Worm (Caenorhabditis elegans) whole organism, L4/young adult: ENCODE measurements around the gene F09A5.2.

ENCODE experiments used
- W03F9.2 ChIP-seq: fragments of 150-350 bp; optimal IDR thresholded peaks from 2 replicates; lab custom pipeline; 2014; ENCODE audit warnings: missing biosample characterization, missing genetic modification characterization
- dao-5 ChIP-seq: sonication (generic microtip); optimal IDR thresholded peaks from 2 replicates; lab custom pipeline; 2016; ENCODE audit warnings: missing genotype, missing genetic modification characterization, moderate library complexity, missing compliant biosample characterization
- him-1 ChIP-seq: sonication (generic microtip); optimal IDR thresholded peaks from 2 replicates; lab custom pipeline; 2016; ENCODE audit warnings: missing genotype, missing genetic modification reagents, missing genetic modification characterization, missing compliant biosample characterization

F09A5.2 gene

ce11 chrX:13134807-13135206 lies at the start of gene F09A5.2:
F09A5.2 (plus strand) TSS chrX:13135107.
- no peak for TF ChIP-seq W03F9.2 (tag; lab: Kevin White, UChicago)
- no peak for TF ChIP-seq him-1 (tag; lab: Kevin White, UChicago)
- no peak for TF ChIP-seq dao-5 (tag; lab: Kevin White, UChicago)

DNA sequence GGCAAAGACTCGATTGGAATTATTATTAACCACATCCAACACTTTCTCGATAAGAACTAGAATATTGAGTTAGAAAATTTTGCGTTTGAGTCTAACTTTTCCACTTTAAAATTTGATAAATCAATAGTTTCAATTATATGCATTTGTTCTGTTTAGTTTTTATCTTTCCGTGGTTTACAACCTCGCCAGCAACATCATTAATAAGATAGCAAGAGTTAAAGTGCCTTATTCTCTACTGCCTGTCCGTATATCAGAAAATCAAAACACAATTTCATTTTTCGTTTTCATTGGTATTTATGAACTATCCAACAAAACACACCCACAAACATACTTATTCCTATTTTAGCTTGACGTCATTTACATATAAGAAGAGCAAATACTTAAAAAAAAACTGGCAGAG lies 46.4 kb upstream of the F09A5.2 start:
- TF ChIP-seq W03F9.2 (tag; lab: Kevin White, UChicago) = no peak
- TF ChIP-seq him-1 (tag; lab: Kevin White, UChicago) = no peak
- no peak for TF ChIP-seq dao-5 (tag; lab: Kevin White, UChicago)

DNA sequence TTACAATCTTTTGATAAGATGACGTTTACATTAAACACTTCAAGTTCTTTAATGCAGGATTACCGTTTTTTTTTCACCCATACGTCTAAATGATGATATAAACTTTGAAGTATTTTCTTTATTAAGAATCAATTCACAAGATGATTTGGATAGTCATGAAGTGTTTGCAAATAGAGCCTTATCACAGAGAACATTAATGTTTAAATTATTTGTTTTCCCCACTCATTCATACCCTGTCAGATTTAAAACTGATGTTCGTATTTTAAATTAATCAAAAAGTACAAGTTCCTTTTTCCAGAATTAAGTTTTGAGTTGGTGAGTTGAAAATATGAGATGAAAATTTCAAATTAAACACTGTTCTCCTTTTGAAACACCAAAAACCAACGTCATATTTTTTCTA lies 44.2 kb upstream of the F09A5.2 start, which contains the start of gene R03G8.3:
TSS of gene R03G8.3 (plus strand) at position 301 of the 400 bp plus-strand sequence.
- TF ChIP-seq dao-5 (tag; lab: Kevin White, UChicago) = no peak
- no peak for TF ChIP-seq him-1 (tag; lab: Kevin White, UChicago)

DNA sequence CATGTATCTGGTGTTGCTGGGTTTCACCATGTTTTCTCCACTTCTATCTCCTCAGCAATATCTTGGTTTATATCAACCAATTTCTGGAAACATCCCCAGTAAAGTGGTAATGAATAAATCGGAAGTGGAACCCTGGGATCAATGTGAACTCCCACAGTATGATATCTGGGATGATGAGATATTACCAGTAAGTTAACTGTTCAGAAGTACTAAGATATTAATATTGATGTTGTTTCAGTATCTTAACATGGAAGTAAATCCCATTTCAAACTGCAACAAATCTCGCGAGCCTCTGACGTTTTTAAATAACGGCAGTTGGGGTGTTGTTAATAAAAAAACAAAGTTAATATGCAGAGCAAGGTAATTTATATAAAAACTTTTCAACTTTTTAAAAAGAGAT lies 43.7 kb upstream of the F09A5.2 start:
- TF ChIP-seq him-1 (tag; lab: Kevin White, UChicago) (no peak), W03F9.2 (tag; lab: Kevin White, UChicago) (no peak), dao-5 (tag; lab: Kevin White, UChicago) (no peak)

DNA sequence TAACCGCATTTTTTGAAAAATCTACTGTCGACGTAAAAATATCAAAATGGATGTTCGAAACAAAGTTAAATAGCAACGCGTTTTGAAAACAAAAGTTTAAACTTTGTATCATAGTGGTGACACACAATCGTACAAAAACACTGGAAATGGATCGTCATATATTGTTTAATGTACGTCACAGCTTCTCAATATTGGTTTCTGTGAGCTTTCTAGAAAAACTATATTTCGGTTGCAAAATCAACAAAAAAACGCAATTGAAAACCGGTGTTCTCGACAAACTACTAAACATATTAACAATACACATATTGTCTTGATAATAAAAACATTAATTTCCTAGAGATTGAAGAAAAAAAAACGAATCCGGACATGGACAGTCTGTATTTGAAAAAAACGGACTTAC lies 34.5 kb upstream of the F09A5.2 start, which contains the start of gene R03G8.6:
TSS of gene R03G8.6 (minus strand) at position 101 of the 400 bp plus-strand sequence.
- TF ChIP-seq W03F9.2 (tag; lab: Kevin White, UChicago) = no peak
- no peak for TF ChIP-seq him-1 (tag; lab: Kevin White, UChicago)
- no peak for TF ChIP-seq dao-5 (tag; lab: Kevin White, UChicago)

ce11 chrX:13102838-13103237 lies 32.1 kb upstream of the F09A5.2 start:
- TF ChIP-seq him-1 (tag; lab: Kevin White, UChicago) (no peak), W03F9.2 (tag; lab: Kevin White, UChicago) (no peak), dao-5 (tag; lab: Kevin White, UChicago) (no peak)

DNA sequence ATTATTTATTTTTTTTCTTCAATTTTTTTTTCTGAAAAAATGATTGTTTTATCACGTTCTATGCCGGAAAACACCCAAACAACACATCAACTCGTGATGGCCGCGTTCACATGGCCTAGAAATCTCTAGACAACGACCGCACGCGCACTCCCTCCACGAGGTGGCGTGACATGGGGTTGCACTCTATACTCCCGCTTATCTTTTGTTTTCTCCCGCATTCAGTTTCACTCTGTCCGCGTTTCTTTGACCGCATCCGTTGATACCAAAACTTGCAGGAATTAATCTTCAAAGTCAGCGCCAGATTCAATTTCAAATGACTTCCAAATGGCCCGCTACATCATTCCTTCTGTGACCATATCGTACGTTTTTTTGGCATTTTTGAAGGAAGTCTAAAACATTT lies 29.9 kb upstream of the F09A5.2 start, which contains the start of gene F17H10.1:
TSS of gene F17H10.1 (plus strand) at position 276 of the 400 bp plus-strand sequence.
- TF ChIP-seq him-1 (tag; lab: Kevin White, UChicago) (no peak), dao-5 (tag; lab: Kevin White, UChicago) (no peak), W03F9.2 (tag; lab: Kevin White, UChicago) (no peak)

DNA sequence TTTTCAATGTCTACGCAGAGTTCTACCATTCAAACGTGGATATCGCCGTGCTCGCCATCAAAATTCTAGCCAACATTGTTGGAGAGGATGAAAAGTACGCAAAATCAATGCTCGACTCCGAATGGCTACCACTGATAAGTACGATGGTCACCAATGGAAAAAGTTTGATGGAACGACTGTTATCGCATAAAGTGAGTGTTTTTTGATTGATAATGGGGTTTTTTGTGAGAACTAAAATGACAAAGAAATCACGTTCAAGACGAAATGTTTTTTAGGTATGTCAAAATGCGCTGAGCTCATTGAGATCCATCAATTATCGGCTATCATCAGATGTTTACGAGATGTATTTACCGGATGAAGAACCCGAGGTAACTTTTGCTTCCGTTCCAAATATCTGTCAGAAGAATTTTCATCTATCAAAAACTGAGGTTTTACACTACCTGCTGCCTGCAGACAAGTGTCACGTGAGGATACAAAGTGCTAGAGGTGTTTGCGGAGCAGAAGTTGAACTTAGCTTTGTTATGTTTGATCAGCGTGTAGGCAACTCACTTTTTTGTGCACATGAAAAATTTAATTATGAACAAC lies 28.6 kb upstream of the F09A5.2 start:
- no peak for TF ChIP-seq him-1 (tag; lab: Kevin White, UChicago)
- no peak for TF ChIP-seq W03F9.2 (tag; lab: Kevin White, UChicago)
- TF ChIP-seq dao-5 (tag; lab: Kevin White, UChicago) = no peak

DNA sequence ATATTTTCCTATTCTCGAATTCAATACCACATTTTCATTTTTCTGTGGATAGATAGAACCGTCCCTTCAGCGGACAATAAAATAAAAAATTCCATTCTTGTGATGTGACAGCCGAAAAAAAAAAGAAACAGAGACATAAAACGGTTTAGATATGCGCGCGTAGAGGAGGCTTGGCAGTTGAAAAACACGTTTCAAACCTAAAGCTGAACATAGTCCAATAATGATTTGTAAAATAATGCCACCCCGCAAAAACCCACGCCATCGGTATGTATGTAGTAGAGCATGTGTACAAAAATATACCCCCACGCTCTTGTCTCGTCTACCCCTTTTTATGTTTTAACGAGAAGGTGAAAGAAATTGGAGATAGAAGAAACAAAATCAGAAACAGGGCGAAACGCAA lies 26.2 kb upstream of the F09A5.2 start:
- TF ChIP-seq him-1 (tag; lab: Kevin White, UChicago) (no peak), W03F9.2 (tag; lab: Kevin White, UChicago) (no peak), dao-5 (tag; lab: Kevin White, UChicago) (no peak)

DNA sequence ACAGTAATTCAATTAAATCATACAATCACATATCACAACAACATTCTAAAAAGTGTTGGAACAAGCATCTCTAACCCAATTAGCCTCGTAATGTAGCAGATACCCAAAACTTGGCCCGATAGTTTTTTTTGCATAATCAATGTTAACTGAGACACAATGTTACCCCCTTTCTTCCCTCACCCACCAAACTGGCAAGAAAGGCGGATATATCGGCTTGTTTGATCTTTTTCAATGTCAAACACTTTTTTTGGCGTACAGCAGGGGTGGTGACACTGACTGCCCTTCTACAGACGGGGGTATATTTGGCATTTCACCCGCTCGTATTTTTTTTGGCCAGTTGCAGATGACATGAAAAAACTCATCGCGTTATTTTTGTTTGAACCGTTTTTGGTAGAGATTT lies 24.9 kb upstream of the F09A5.2 start:
- TF ChIP-seq him-1 (tag; lab: Kevin White, UChicago) = no peak
- TF ChIP-seq dao-5 (tag; lab: Kevin White, UChicago) = no peak
- no peak for TF ChIP-seq W03F9.2 (tag; lab: Kevin White, UChicago)

- TF ChIP-seq dao-5 (tag; lab: Kevin White, UChicago) = no peak
- no peak for TF ChIP-seq him-1 (tag; lab: Kevin White, UChicago)
- TF ChIP-seq W03F9.2 (tag; lab: Kevin White, UChicago) = no peak
Observed at ce11 chrX:13112664-13113063, 22.2 kb upstream of the F09A5.2 start.

ce11 chrX:13113457-13113856 lies 21.4 kb upstream of the F09A5.2 start, which contains the start of gene F17H10.2:
F17H10.2 (plus strand) TSS chrX:13113772.
- TF ChIP-seq W03F9.2 (tag; lab: Kevin White, UChicago) (no peak), him-1 (tag; lab: Kevin White, UChicago) (no peak), dao-5 (tag; lab: Kevin White, UChicago) (no peak)

- TF ChIP-seq dao-5 (tag; lab: Kevin White, UChicago) = no peak
- TF ChIP-seq him-1 (tag; lab: Kevin White, UChicago) = no peak
Observed at ce11 chrX:13115694-13116093, 19.2 kb upstream of the F09A5.2 start.

DNA sequence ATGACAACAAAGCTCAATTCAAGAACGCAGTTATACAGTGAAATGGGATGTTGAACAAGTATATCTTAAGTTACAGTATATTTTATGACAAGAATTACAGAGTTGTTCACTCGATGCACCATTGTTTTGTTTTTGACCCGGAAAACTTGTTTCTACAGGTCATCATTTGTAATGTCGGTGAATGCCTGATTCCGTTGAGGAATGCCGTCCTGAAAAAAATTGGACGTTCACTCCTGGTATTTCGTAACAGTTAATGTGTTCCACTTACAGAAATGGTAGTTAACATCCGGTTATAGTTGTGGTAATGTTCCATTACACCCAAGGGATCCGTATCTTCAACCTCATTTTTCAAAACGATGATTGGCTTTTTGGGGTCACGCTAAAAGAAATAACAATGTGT lies 18.5 kb upstream of the F09A5.2 start:
- TF ChIP-seq dao-5 (tag; lab: Kevin White, UChicago) (no peak), him-1 (tag; lab: Kevin White, UChicago) (no peak), W03F9.2 (tag; lab: Kevin White, UChicago) (no peak)
